Fruit fly (Drosophila melanogaster): ENCODE results near the gene BBS5.

The BBS5 gene

dm6 chr3R:4806318-4806757 is 9.8 kb upstream of the BBS5 start (continued):
- peak; percentile 30 for TF ChIP-seq CG10565 (GFP tag; optimal IDR thresholded peaks at IDR 0.05)
- peak; percentile 11 for TF ChIP-seq CG17186 (GFP tag; optimal IDR thresholded peaks at IDR 0.05)
- peak; percentile 85 for TF ChIP-seq CG7987 (GFP tag; optimal IDR thresholded peaks at IDR 0.05)
- TF ChIP-seq hkb (optimal IDR thresholded peaks at IDR 0.05) = no peak
- TF ChIP-seq hkb (GFP tag; IDR thresholded peaks at IDR 0.05) = peak; percentile 80
- TF ChIP-seq ken (GFP tag; IDR thresholded peaks at IDR 0.05) = no peak
- TF ChIP-seq CG4424 (GFP tag; optimal IDR thresholded peaks at IDR 0.05) = peak; percentile 55
- peak; percentile 34 for TF ChIP-seq CG15696 (tag; optimal IDR thresholded peaks at IDR 0.05)
- TF ChIP-seq CG3281 (GFP tag; optimal IDR thresholded peaks at IDR 0.05) = peak; percentile 66
- TF ChIP-seq sens-2 (GFP tag; IDR thresholded peaks at IDR 0.05) = 0 out of 2 replicates have a peak, but pooled peaks have one; percentile 42
- TF ChIP-seq Hsf (GFP tag; optimal IDR thresholded peaks at IDR 0.05) = no peak
- no peak for TF ChIP-seq CG31388 (GFP tag; optimal IDR thresholded peaks at IDR 0.05)
- peak; percentile 53 for TF ChIP-seq yki (optimal IDR thresholded peaks at IDR 0.05)
- TF ChIP-seq CG6175 (GFP tag; IDR thresholded peaks at IDR 0.05) = no peak
- TF ChIP-seq cg (GFP tag; optimal IDR thresholded peaks at IDR 0.05) = peak; percentile 72
- peak; percentile 61 for TF ChIP-seq en (GFP tag; optimal IDR thresholded peaks at IDR 0.05)
- peak; percentile 29 for TF ChIP-seq CG9437 (GFP tag; optimal IDR thresholded peaks at IDR 0.05)
- peak; percentile 80 for TF ChIP-seq Jarid2 (GFP tag; optimal IDR thresholded peaks at IDR 0.05)
- TF ChIP-seq Nf-YC (tag; optimal IDR thresholded peaks at IDR 0.05) = peak; percentile 29
- TF ChIP-seq CG43689 (GFP tag; IDR thresholded peaks at IDR 0.05) = no peak
- no peak for TF ChIP-seq CG32767 (GFP tag; IDR thresholded peaks at IDR 0.05)
- no peak for TF ChIP-seq CG14050 (GFP tag; IDR thresholded peaks at IDR 0.05)
- TF ChIP-seq CG7357 (GFP tag; IDR thresholded peaks at IDR 0.05) = no peak
- TF ChIP-seq CG1832 (GFP tag; optimal IDR thresholded peaks at IDR 0.05) = no peak
- TF ChIP-seq disco-r (GFP tag; optimal IDR thresholded peaks at IDR 0.05) = peak; percentile 54
- TF ChIP-seq h (optimal IDR thresholded peaks at IDR 0.05) = no peak
- TF ChIP-seq chif (GFP tag; optimal IDR thresholded peaks at IDR 0.05) = peak in 1 of 2 experiments; percentile 26
- TF ChIP-seq CG17361 (GFP tag; IDR thresholded peaks at IDR 0.05) = 0 out of 3 replicates have a peak, but pooled peaks have one; percentile 27
- TF ChIP-seq tna (GFP tag; IDR thresholded peaks at IDR 0.05; ENCODE audit: partially characterized antibody) = peak; percentile 11; the same call in 1 of the 2 replicates
- TF ChIP-seq fd64A (GFP tag; optimal IDR thresholded peaks at IDR 0.05) = peak; percentile 85
- TF ChIP-seq phol (tag; optimal IDR thresholded peaks at IDR 0.05) = peak; percentile 35
- TF ChIP-seq CG34376 (GFP tag; optimal IDR thresholded peaks at IDR 0.05) = peak; percentile 85
- no peak for TF ChIP-seq ab (GFP tag; optimal IDR thresholded peaks at IDR 0.05)
- TF ChIP-seq CG12391 (tag; optimal IDR thresholded peaks at IDR 0.05) = peak; percentile 2
- TF ChIP-seq tll (GFP tag; optimal IDR thresholded peaks at IDR 0.05) = peak in 1 of 2 experiments; percentile 84
- TF ChIP-seq Hey (tag; optimal IDR thresholded peaks at IDR 0.05) = peak; percentile 28
- peak; percentile 66 for TF ChIP-seq CG12659 (GFP tag; optimal IDR thresholded peaks at IDR 0.05)
- no peak for TF ChIP-seq CG10366 (GFP tag; IDR thresholded peaks at IDR 0.05)
- peak; percentile 30 for TF ChIP-seq CG9876 (GFP tag; optimal IDR thresholded peaks at IDR 0.05)
- TF ChIP-seq CG34422 (GFP tag; IDR thresholded peaks at IDR 0.05) = peak; percentile 70; the same call in 1 of the 3 replicates
- no peak for TF ChIP-seq Gug (GFP tag; IDR thresholded peaks at IDR 0.05)
- peak; percentile 84 for TF ChIP-seq CG8924 (tag; optimal IDR thresholded peaks at IDR 0.05)
- peak; percentile 72 for TF ChIP-seq CG11695 (GFP tag; IDR thresholded peaks at IDR 0.05)
- TF ChIP-seq Vsx1 (GFP tag; optimal IDR thresholded peaks at IDR 0.05) = peak; percentile 81
- TF ChIP-seq CG30403 (GFP tag; optimal IDR thresholded peaks at IDR 0.05) = peak; percentile 6
- TF ChIP-seq GATAe (GFP tag; conservative IDR thresholded peaks at IDR 0.05) = no peak
- no peak for TF ChIP-seq cas (GFP tag; IDR thresholded peaks at IDR 0.05)
- peak; percentile 35 for TF ChIP-seq Atf-2 (GFP tag; optimal IDR thresholded peaks at IDR 0.05)
- TF ChIP-seq Oaz (GFP tag; IDR thresholded peaks at IDR 0.05) = no peak
- peak; percentile 88 for TF ChIP-seq wek (GFP tag; optimal IDR thresholded peaks at IDR 0.05)
- peak; percentile 68 for TF ChIP-seq CG33557 (GFP tag; optimal IDR thresholded peaks at IDR 0.05)
- TF ChIP-seq C15 (GFP tag; IDR thresholded peaks at IDR 0.05) = no peak
